Worm (Caenorhabditis elegans): ENCODE data around the gene K08E4.7.

DNA sequence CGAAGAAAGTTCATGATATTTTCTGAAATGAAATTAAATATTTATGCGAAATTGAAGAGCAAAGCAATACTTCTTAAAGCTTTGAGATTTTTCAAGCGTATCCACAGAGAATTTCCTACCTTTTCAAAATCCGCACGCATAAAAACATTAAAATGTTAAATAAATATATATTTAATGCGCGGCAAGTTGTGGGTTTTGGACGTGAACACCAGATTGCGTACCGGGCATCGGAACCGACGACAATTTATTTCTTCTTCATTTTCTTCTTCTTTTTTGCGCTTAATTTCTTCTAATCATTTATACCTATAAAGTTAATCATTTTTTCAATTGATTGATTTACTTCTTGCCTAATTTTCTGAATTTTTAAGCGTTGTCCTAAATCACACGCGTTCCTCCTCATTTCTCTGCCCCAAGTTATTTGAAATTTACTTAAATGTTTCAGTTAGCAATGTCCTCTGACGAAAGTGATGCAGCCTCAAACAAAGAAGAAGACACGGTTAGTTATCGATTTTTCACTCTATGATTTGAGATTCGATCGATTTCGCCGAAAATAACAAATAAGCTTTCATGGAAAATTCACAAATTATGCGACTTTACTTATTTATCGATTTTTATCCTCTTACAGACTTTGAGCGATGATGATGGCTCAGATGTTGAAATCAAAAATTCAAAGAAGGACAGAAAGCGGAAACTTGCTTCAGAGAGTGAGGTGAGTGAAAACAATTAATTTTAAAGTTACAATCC is 24.4 kb upstream of the K08E4.7 start, which contains the start of the genes bre-5 and spt-5:
- TF ChIP-seq scrt-1 (GFP tag; IDR thresholded peaks at IDR 0.05) (no peak), F13C5.2 (tag; optimal IDR thresholded peaks at IDR 0.05) (no peak), ama-1 (optimal IDR thresholded peaks at IDR 0.05) (no peak), flt-1 (GFP tag; IDR thresholded peaks at IDR 0.05) (no peak), ceh-36 (tag; optimal IDR thresholded peaks at IDR 0.05) (no peak), tbx-11 (GFP tag; IDR thresholded peaks at IDR 0.05) (no peak), tbx-37 (GFP tag; conservative IDR thresholded peaks at IDR 0.05) (no peak)
